Worm (Caenorhabditis elegans) whole organism, midembryonic: Measurements from ENCODE around the gene Y39B6A.9.

Experiments
- T22C8.4 ChIP-seq: fragments of 200-800 bp; sonication (Bioruptor generic); IDR thresholded peaks from 2 replicates; pipeline ENCODE4 v1.3.6; 2022; ENCODE audit warnings: missing genetic modification characterization, missing compliant biosample characterization
- klf-2 ChIP-seq: fragments of 200-800 bp; sonication (Bioruptor generic); conservative IDR thresholded peaks from 2 replicates; pipeline ENCODE4 v1.3.6; 2022; ENCODE audit warnings: missing genetic modification reagents, missing genetic modification characterization, missing compliant biosample characterization
- ref-1 ChIP-seq: fragments of 200-800 bp; sonication (Bioruptor generic); conservative IDR thresholded peaks from 2 replicates; pipeline ENCODE4 v1.3.6; 2022; ENCODE audit warnings: missing genetic modification reagents, missing genetic modification characterization, missing compliant biosample characterization
- tab-1 ChIP-seq: fragments of 200-800 bp; sonication (Bioruptor generic); IDR thresholded peaks from 2 replicates; pipeline ENCODE4 v1.3.6; 2022; ENCODE audit warnings: missing genetic modification characterization, missing compliant biosample characterization
- ztf-23 ChIP-seq: fragments of 200-800 bp; sonication (Bioruptor generic); IDR thresholded peaks from 2 replicates; pipeline ENCODE4 v1.3.6; 2022; ENCODE audit warnings: missing genetic modification reagents, missing genetic modification characterization, missing compliant biosample characterization
- ztf-29 ChIP-seq: fragments of 200-800 bp; sonication (Bioruptor generic); IDR thresholded peaks from 2 replicates; pipeline ENCODE4 v1.3.6; 2022; ENCODE audit warnings: missing genetic modification reagents, missing genetic modification characterization, missing compliant biosample characterization

ce11 chrV:19125253-19125652, 11.1 kb upstream of the Y39B6A.9 start:
- TF ChIP-seq ztf-23 (no peak), T22C8.4 (no peak), tab-1 (GFP tag; lab: Robert Waterston, UW) (no peak), klf-2 (GFP tag; lab: Robert Waterston, UW) (no peak), ztf-29 (GFP tag; lab: Robert Waterston, UW) (no peak), ref-1 (GFP tag; lab: Robert Waterston, UW) (no peak)
